Worm (Caenorhabditis elegans): ENCODE results near the gene M110.3.

DNA sequence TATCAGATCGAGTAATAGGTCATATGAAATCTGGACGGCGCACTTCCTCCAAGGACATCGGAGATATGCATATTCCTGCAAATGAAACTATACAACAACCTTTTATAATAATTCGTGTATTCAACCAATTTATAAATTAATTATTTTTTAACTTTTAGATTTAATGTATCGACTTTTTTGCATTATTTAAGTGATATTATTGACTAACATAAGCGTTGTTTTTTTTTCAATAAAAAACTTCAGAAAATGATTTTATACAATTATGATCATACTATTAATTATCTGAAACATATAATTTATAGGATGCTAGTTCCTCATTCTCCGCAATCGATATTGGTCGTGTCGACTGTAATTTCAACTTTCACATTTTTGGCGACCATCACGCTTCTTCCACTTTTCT lies 12.4 kb downstream of the M110.3 start, which contains the start of gene col-76:
- TF ChIP-seq ref-1 (GFP tag; conservative IDR thresholded peaks at IDR 0.05) (no peak), cog-1 (tag; optimal IDR thresholded peaks at IDR 0.05) (no peak), med-1 (GFP tag; optimal IDR thresholded peaks at IDR 0.05; ENCODE audit: insufficient read depth) (no peak), ztf-29 (GFP tag; IDR thresholded peaks at IDR 0.05) (no peak), flt-1 (GFP tag; IDR thresholded peaks at IDR 0.05) (no peak), T22C8.4 (GFP tag; IDR thresholded peaks at IDR 0.05) (no peak)
